Worm (Caenorhabditis elegans) whole organism, late embryonic: ENCODE measurements around the gene srw-109.
"Not testable (repeated sequence)": the region's sequence is repeated elsewhere in the genome, so short reads cannot be mapped to it uniquely, and the experiment has no call there.

Source experiments
- C08G9.2 ChIP-seq: sonication (generic microtip); optimal IDR thresholded peaks from 2 replicates; lab custom pipeline; 2016; ENCODE audit warnings: mild to moderate bottlenecking, missing genetic modification characterization, moderate library complexity, missing compliant biosample characterization
- C38D4.7 ChIP-seq: fragments of 200-800 bp; sonication (Bioruptor generic); optimal IDR thresholded peaks from 2 replicates; lab custom pipeline; 2018; ENCODE audit warnings: mild to moderate bottlenecking, missing genetic modification characterization, moderate library complexity, missing compliant biosample characterization
- F13H6.1 ChIP-seq: sonication (generic microtip); optimal IDR thresholded peaks from 2 replicates; lab custom pipeline; 2016; ENCODE audit warnings: missing genetic modification characterization, missing compliant biosample characterization
- K02D7.2 ChIP-seq: sonication (generic microtip); optimal IDR thresholded peaks from 2 replicates; lab custom pipeline; 2017; ENCODE audit warnings: mild to moderate bottlenecking, missing genetic modification characterization, missing compliant biosample characterization
- K09A11.1 ChIP-seq: sonication (generic microtip); optimal IDR thresholded peaks from 2 replicates; lab custom pipeline; 2017; ENCODE audit warnings: antibody characterized with exemption, mild to moderate bottlenecking, missing genetic modification characterization, missing compliant biosample characterization; ENCODE audit not compliant: insufficient read depth
- ceh-14 ChIP-seq: sonication (generic microtip); optimal IDR thresholded peaks from 2 replicates; lab custom pipeline; 2016; ENCODE audit warnings: missing genotype, missing genetic modification characterization, missing compliant biosample characterization
- ceh-2 ChIP-seq: sonication (generic microtip); optimal IDR thresholded peaks from 2 replicates; lab custom pipeline; 2016; ENCODE audit warnings: missing genotype, missing genetic modification characterization, missing compliant biosample characterization
- ceh-22 ChIP-seq: sonication (generic microtip); optimal IDR thresholded peaks from 2 replicates; lab custom pipeline; 2017; ENCODE audit warnings: missing biosample characterization, missing genetic modification characterization
- ceh-24 ChIP-seq: sonication (generic microtip); optimal IDR thresholded peaks from 2 replicates; lab custom pipeline; 2016; ENCODE audit warnings: mild to moderate bottlenecking, missing genetic modification characterization, missing compliant biosample characterization
- ceh-31 ChIP-seq: sonication (generic microtip); optimal IDR thresholded peaks from 2 replicates; lab custom pipeline; 2016; ENCODE audit warnings: missing genetic modification characterization, missing compliant biosample characterization
- ceh-34 ChIP-seq: sonication (generic microtip); optimal IDR thresholded peaks from 2 replicates; lab custom pipeline; 2016; ENCODE audit warnings: mild to moderate bottlenecking, missing genetic modification characterization, missing compliant biosample characterization
- ceh-48 ChIP-seq: sonication (generic microtip); optimal IDR thresholded peaks from 2 replicates; lab custom pipeline; 2016; ENCODE audit warnings: missing genetic modification characterization, inconsistent platforms, missing compliant biosample characterization
- ceh-9 ChIP-seq: sonication (generic microtip); optimal IDR thresholded peaks from 2 replicates; lab custom pipeline; 2016; ENCODE audit warnings: mild to moderate bottlenecking, missing genetic modification characterization, inconsistent platforms, missing compliant biosample characterization
- che-1 ChIP-seq: sonication (generic microtip); optimal IDR thresholded peaks from 2 replicates; lab custom pipeline; 2016; ENCODE audit warnings: mild to moderate bottlenecking, missing genetic modification characterization, missing compliant biosample characterization
- dmd-4 ChIP-seq: sonication (generic microtip); optimal IDR thresholded peaks from 2 replicates; lab custom pipeline; 2016; ENCODE audit warnings: borderline replicate concordance, missing genetic modification characterization, missing compliant biosample characterization
- elt-2 ChIP-seq: sonication (generic microtip); optimal IDR thresholded peaks from 2 replicates; lab custom pipeline; 2016; ENCODE audit warnings: missing genetic modification reagents, missing genetic modification characterization, missing compliant biosample characterization
- ets-4 ChIP-seq: sonication (generic microtip); optimal IDR thresholded peaks from 2 replicates; lab custom pipeline; 2016; ENCODE audit warnings: missing genetic modification characterization, missing compliant biosample characterization
- fkh-10 ChIP-seq: fragments of 150-350 bp; optimal IDR thresholded peaks from 2 replicates; lab custom pipeline; 2014; ENCODE audit warnings: missing biosample characterization, missing genetic modification reagents, missing genetic modification characterization
- fkh-6 ChIP-seq: sonication (generic microtip); optimal IDR thresholded peaks from 2 replicates; lab custom pipeline; 2016; ENCODE audit warnings: missing genetic modification characterization, missing compliant biosample characterization
- hlh-15 ChIP-seq: sonication (generic microtip); optimal IDR thresholded peaks from 2 replicates; lab custom pipeline; 2016; ENCODE audit warnings: missing genetic modification characterization, missing compliant biosample characterization
- hlh-30 ChIP-seq: sonication (generic microtip); optimal IDR thresholded peaks from 2 replicates; lab custom pipeline; 2017; ENCODE audit warnings: antibody characterized with exemption, missing genetic modification characterization, missing compliant biosample characterization; ENCODE audit not compliant: insufficient read depth
- hlh-6 ChIP-seq: sonication (generic microtip); optimal IDR thresholded peaks from 2 replicates; lab custom pipeline; 2016; ENCODE audit warnings: missing genotype, missing genetic modification characterization, missing compliant biosample characterization
- lim-6 ChIP-seq: sonication (generic microtip); optimal IDR thresholded peaks from 2 replicates; lab custom pipeline; 2016; ENCODE audit warnings: missing genetic modification characterization, missing compliant biosample characterization
- lin-11 ChIP-seq: fragments of 200-800 bp; sonication (Bioruptor generic); optimal IDR thresholded peaks from 2 replicates; lab custom pipeline; 2018; ENCODE audit warnings: mild to moderate bottlenecking, missing genetic modification characterization, missing compliant biosample characterization
- mec-3 ChIP-seq: sonication (generic microtip); optimal IDR thresholded peaks from 2 replicates; lab custom pipeline; 2016; ENCODE audit warnings: borderline replicate concordance, missing genetic modification characterization, missing compliant biosample characterization
- nhr-11 ChIP-seq: fragments of 150-350 bp; optimal IDR thresholded peaks from 2 replicates; lab custom pipeline; 2014; ENCODE audit warnings: missing biosample characterization, missing genetic modification characterization
- nhr-232 ChIP-seq: sonication (generic microtip); optimal IDR thresholded peaks from 2 replicates; lab custom pipeline; 2016; ENCODE audit warnings: missing genetic modification characterization, missing compliant biosample characterization
- npax-4 ChIP-seq: sonication (generic microtip); optimal IDR thresholded peaks from 2 replicates; lab custom pipeline; 2016; ENCODE audit warnings: missing genetic modification characterization, missing compliant biosample characterization
- pat-9 ChIP-seq: fragments of 200-800 bp; sonication (Bioruptor generic); optimal IDR thresholded peaks from 2 replicates; lab custom pipeline; 2018; ENCODE audit warnings: mild to moderate bottlenecking, missing genetic modification characterization, moderate library complexity, missing compliant biosample characterization
- pha-4 ChIP-seq: fragments of 150-350 bp; optimal IDR thresholded peaks from 2 replicates; lab custom pipeline; 2018; ENCODE audit warnings: missing biosample characterization, missing genetic modification reagents, missing genetic modification characterization
- pqm-1 ChIP-seq: sonication (generic microtip); optimal IDR thresholded peaks from 2 replicates; lab custom pipeline; 2016; ENCODE audit warnings: missing genetic modification characterization, missing compliant biosample characterization
- pros-1 ChIP-seq: fragments of 150-350 bp; optimal IDR thresholded peaks from 2 replicates; lab custom pipeline; 2014; ENCODE audit warnings: missing biosample characterization, missing genetic modification reagents, missing genetic modification characterization
- rnt-1 ChIP-seq: sonication (generic microtip); optimal IDR thresholded peaks from 2 replicates; lab custom pipeline; 2016; ENCODE audit warnings: missing genetic modification characterization, missing compliant biosample characterization
- sdc-2 ChIP-seq: sonication (generic microtip); optimal IDR thresholded peaks from 2 replicates; lab custom pipeline; 2016; ENCODE audit warnings: missing genotype, missing genetic modification characterization, missing compliant biosample characterization
- syd-9 ChIP-seq: sonication (generic microtip); optimal IDR thresholded peaks from 2 replicates; lab custom pipeline; 2016; ENCODE audit warnings: mild to moderate bottlenecking, missing genetic modification characterization, moderate library complexity, missing compliant biosample characterization
- tbx-2 ChIP-seq: sonication (generic microtip); optimal IDR thresholded peaks from 2 replicates; lab custom pipeline; 2016; ENCODE audit warnings: missing genetic modification characterization, missing compliant biosample characterization
- ttx-3 ChIP-seq: sonication (generic microtip); optimal IDR thresholded peaks from 2 replicates; lab custom pipeline; 2016; ENCODE audit warnings: missing genetic modification reagents, missing genetic modification characterization, missing compliant biosample characterization
- unc-3 ChIP-seq, 2 experiments: fragments of 200-800 bp in 1 of 2; sonication (Bioruptor generic) in 1 of 2; sonication (generic microtip) in 1 of 2; conservative IDR thresholded peaks in 1 of 2; optimal IDR thresholded peaks in 1 of 2; 2 replicates each; pipeline versions ENCODE4 v1.3.6 to Lab custom; 2016 to 2022; ENCODE audit warnings: missing compliant biosample characterization in 2 of 2, missing genetic modification characterization in 2 of 2, missing genetic modification reagents in 1 of 2
- unc-55 ChIP-seq: sonication (generic microtip); optimal IDR thresholded peaks from 2 replicates; lab custom pipeline; 2017; ENCODE audit warnings: missing biosample characterization, missing genetic modification reagents, missing genetic modification characterization
- unc-86 ChIP-seq: sonication (generic microtip); optimal IDR thresholded peaks from 2 replicates; lab custom pipeline; 2016; ENCODE audit warnings: missing genetic modification characterization, missing compliant biosample characterization
- zip-5 ChIP-seq: sonication (generic microtip); optimal IDR thresholded peaks from 2 replicates; lab custom pipeline; 2016; ENCODE audit warnings: missing genetic modification characterization, missing compliant biosample characterization

The srw-109 gene

ce11 chrV:608844-609243, at the start of gene srw-109:
Gene srw-109 (minus strand): TSS chrV:608944.
- TF ChIP-seq fkh-10 (GFP tag; lab: Kevin White, UChicago) (no peak), che-1 (tag; lab: Kevin White, UChicago) (no peak), K09A11.1 (tag; lab: Kevin White, UChicago) (no peak), ttx-3 (tag; lab: Kevin White, UChicago) (no peak), unc-86 (no peak), ceh-9 (tag; lab: Kevin White, UChicago) (no peak), pros-1 (no peak), hlh-15 (tag; lab: Kevin White, UChicago) (no peak), hlh-6 (no peak), zip-5 (tag; lab: Kevin White, UChicago) (no peak), C08G9.2 (no peak), dmd-4 (no peak), unc-3 (GFP tag; conservative IDR thresholded peaks at IDR 0.05; lab: Robert Waterston, UW) (no peak), unc-3 (tag; optimal IDR thresholded peaks at IDR 0.05; lab: Kevin White, UChicago) (no peak), lin-11 (tag; lab: Kevin White, UChicago) (no peak)
- TF ChIP-seq, all 69 proteins: peak for 0

ce11 chrV:658140-658539, 49.4 kb upstream of the srw-109 start:
- TF ChIP-seq unc-3 (GFP tag; conservative IDR thresholded peaks at IDR 0.05; lab: Robert Waterston, UW), result 0 out of 2 replicates have a peak, but pooled peaks have one; percentile 49
- not testable (repeated sequence) for TF ChIP-seq unc-3 (tag; optimal IDR thresholded peaks at IDR 0.05; lab: Kevin White, UChicago)
- TF ChIP-seq, all 69 proteins: peak for 1; not testable (repeated sequence) for 68

- TF ChIP-seq ceh-34 (tag; lab: Kevin White, UChicago), result no peak
- no peak for TF ChIP-seq hlh-30 (tag; lab: Kevin White, UChicago)
- TF ChIP-seq pha-4 (tag; lab: Kevin White, UChicago), result no peak
- no peak for TF ChIP-seq rnt-1
- TF ChIP-seq ceh-31 (tag; lab: Kevin White, UChicago), result no peak
- TF ChIP-seq K02D7.2 (tag; lab: Kevin White, UChicago), result no peak
- TF ChIP-seq fkh-6 (tag; lab: Kevin White, UChicago), result no peak
- TF ChIP-seq ceh-22 (tag; lab: Kevin White, UChicago), result no peak
- no peak for TF ChIP-seq ceh-24
- no peak for TF ChIP-seq C38D4.7 (GFP tag; lab: Kevin White, UChicago)
- TF ChIP-seq nhr-232 (tag; lab: Kevin White, UChicago), result no peak
- no peak for TF ChIP-seq ceh-14 (tag; lab: Kevin White, UChicago)
- TF ChIP-seq pat-9 (tag; lab: Kevin White, UChicago), result no peak
- TF ChIP-seq unc-86, result no peak
- no peak for TF ChIP-seq nhr-11 (tag; lab: Kevin White, UChicago)
- TF ChIP-seq unc-55, result no peak
- TF ChIP-seq syd-9 (tag; lab: Kevin White, UChicago), result no peak
- TF ChIP-seq mec-3 (tag; lab: Kevin White, UChicago), result no peak
- TF ChIP-seq ceh-2 (tag; lab: Kevin White, UChicago), result no peak
- TF ChIP-seq, all 69 proteins: peak for 0
These were observed 48.9 kb upstream of the srw-109 start, which contains the start of gene srh-246 for ce11 chrV:657678-658077. Gene srh-246 (minus strand): TSS chrV:657778.

ce11 chrV:655823-656222, 47.1 kb upstream of the srw-109 start, which contains the start of gene srh-245:
Gene srh-245 (minus strand): TSS chrV:655923.
- TF ChIP-seq dmd-4, result no peak
- no peak for TF ChIP-seq ets-4 (tag; lab: Kevin White, UChicago)
- no peak for TF ChIP-seq ceh-22 (tag; lab: Kevin White, UChicago)
- TF ChIP-seq ttx-3 (tag; lab: Kevin White, UChicago), result no peak
- TF ChIP-seq hlh-15 (tag; lab: Kevin White, UChicago), result no peak
- TF ChIP-seq tbx-2 (tag; lab: Kevin White, UChicago), result no peak
- TF ChIP-seq rnt-1, result no peak
- TF ChIP-seq fkh-10 (GFP tag; lab: Kevin White, UChicago), result no peak
- TF ChIP-seq sdc-2 (tag; lab: Kevin White, UChicago), result no peak
- no peak for TF ChIP-seq elt-2
- no peak for TF ChIP-seq ceh-31 (tag; lab: Kevin White, UChicago)
- no peak for TF ChIP-seq ceh-48 (tag; lab: Kevin White, UChicago)
- TF ChIP-seq pha-4 (tag; lab: Kevin White, UChicago), result no peak
- no peak for TF ChIP-seq lim-6 (tag; lab: Kevin White, UChicago)
- no peak for TF ChIP-seq F13H6.1 (tag; lab: Kevin White, UChicago)
- no peak for TF ChIP-seq fkh-6 (tag; lab: Kevin White, UChicago)
- TF ChIP-seq pqm-1 (tag; lab: Kevin White, UChicago), result no peak
- no peak for TF ChIP-seq npax-4
